Worm (Caenorhabditis elegans): ENCODE results near the gene lys-5.
A peak's percentile ranks its signal among the peaks of the same experiment; 100 is the strongest.

The lys-5 gene

ce11 chrIV:11625482-11625881, at the start of gene lys-5:
Gene lys-5 (minus strand): TSS chrIV:11625582.
- no peak for TF ChIP-seq snpc-4 (tag; optimal IDR thresholded peaks at IDR 0.05)
- TF ChIP-seq unc-62 (GFP tag; optimal IDR thresholded peaks at IDR 0.05) = no peak
- TF ChIP-seq sptf-1 (tag; optimal IDR thresholded peaks at IDR 0.05) = no peak
- TF ChIP-seq mab-5 (tag; optimal IDR thresholded peaks at IDR 0.05) = no peak
- no peak for TF ChIP-seq pha-4 (tag; optimal IDR thresholded peaks at IDR 0.05)
- no peak for TF ChIP-seq elt-1 (tag; optimal IDR thresholded peaks at IDR 0.05; ENCODE audit: borderline replicate concordance, insufficient read depth)
- TF ChIP-seq zip-8 (tag; optimal IDR thresholded peaks at IDR 0.05) = no peak

- TF ChIP-seq mab-5 (tag; optimal IDR thresholded peaks at IDR 0.05) (no peak), nhr-76 (tag; optimal IDR thresholded peaks at IDR 0.05) (no peak), ceh-43 (GFP tag; optimal IDR thresholded peaks at IDR 0.05) (no peak), tbx-8 (GFP tag; optimal IDR thresholded peaks at IDR 0.05) (no peak), nhr-12 (tag; optimal IDR thresholded peaks at IDR 0.05) (no peak), elt-3 (tag; optimal IDR thresholded peaks at IDR 0.05) (no peak), ceh-39 (tag; optimal IDR thresholded peaks at IDR 0.05) (no peak)
Measured at ce11 chrIV:11673543-11673942, 48.2 kb upstream of the lys-5 start, which contains the start of gene inx-8. Gene inx-8 (plus strand): TSS chrIV:11673843.

DNA sequence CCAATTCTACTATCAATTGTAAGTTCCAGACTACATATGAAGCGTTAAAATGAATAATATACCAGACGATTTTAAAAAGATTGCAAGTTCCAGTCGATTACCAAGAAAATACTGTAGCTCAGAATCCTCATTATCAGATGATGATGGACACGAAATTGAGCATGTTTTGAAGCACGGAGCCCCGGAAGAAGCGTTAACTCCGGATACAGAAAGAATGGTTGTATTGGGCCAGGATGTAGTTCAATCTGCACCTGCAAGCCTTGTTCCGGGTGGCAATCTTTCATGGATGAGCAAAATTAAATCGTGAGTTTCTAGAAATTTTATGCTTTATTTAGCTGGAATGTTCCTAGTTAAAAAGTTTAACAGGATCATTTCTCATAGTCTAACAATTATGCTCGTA, 42.6 kb upstream of the lys-5 start, which contains the start of gene atg-4.2:
atg-4.2 (plus strand) TSS at position 24 of the 400 bp plus-strand sequence.
- TF ChIP-seq sem-2 (GFP tag; optimal IDR thresholded peaks at IDR 0.05) = no peak
- TF ChIP-seq nhr-2 (tag; optimal IDR thresholded peaks at IDR 0.05) = no peak
- no peak for TF ChIP-seq nhr-237 (tag; optimal IDR thresholded peaks at IDR 0.05)
- TF ChIP-seq blmp-1 (tag; optimal IDR thresholded peaks at IDR 0.05) = no peak
- TF ChIP-seq elt-3 (tag; optimal IDR thresholded peaks at IDR 0.05) = no peak
- no peak for TF ChIP-seq M03D4.4 (tag; optimal IDR thresholded peaks at IDR 0.05)
- no peak for TF ChIP-seq tbx-8 (GFP tag; optimal IDR thresholded peaks at IDR 0.05)

- TF ChIP-seq lin-32 (GFP tag; optimal IDR thresholded peaks at IDR 0.05) (no peak), unc-39 (tag; optimal IDR thresholded peaks at IDR 0.05) (no peak), nhr-28 (tag; optimal IDR thresholded peaks at IDR 0.05) (no peak), snpc-4 (tag; optimal IDR thresholded peaks at IDR 0.05) (no peak), elt-1 (tag; optimal IDR thresholded peaks at IDR 0.05; ENCODE audit: borderline replicate concordance, insufficient read depth) (no peak), ces-1 (GFP tag; optimal IDR thresholded peaks at IDR 0.05) (no peak)
Measured at ce11 chrIV:11665010-11665409, 39.6 kb upstream of the lys-5 start, which contains the start of gene ZK809.9. Gene ZK809.9 (plus strand): TSS chrIV:11665310.

DNA sequence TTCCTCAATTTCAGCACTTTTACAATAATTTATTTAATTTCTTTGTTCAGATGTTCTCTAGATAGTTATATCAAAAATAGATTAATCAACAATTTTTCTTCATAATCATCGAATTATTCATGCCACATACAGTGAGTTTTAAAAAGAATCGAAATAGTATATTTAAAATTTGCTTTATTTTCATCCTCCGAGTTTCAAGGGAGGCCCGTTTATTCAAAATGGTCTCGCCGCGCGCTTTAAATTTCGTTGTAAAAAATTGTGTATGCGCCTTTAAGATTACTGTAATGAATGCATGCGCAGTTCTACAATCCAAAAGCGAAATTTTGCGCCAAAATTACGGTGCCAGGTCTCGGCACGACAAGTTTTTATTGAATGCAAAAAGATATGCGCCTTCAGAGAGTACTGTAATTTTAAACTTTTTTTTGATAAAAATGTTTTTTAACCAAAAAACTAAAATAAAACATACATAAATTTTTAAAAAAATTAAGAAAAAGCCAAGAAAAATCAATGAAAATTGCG, 34.5 kb upstream of the lys-5 start, which contains the start of gene ZK792.1:
ZK792.1 (plus strand) TSS at position 51 of the 519 bp plus-strand sequence.
- TF ChIP-seq mep-1 (tag; optimal IDR thresholded peaks at IDR 0.05) (no peak), ceh-43 (GFP tag; optimal IDR thresholded peaks at IDR 0.05) (no peak), mls-2 (tag; optimal IDR thresholded peaks at IDR 0.05) (no peak), lin-32 (GFP tag; optimal IDR thresholded peaks at IDR 0.05) (no peak), ces-1 (GFP tag; optimal IDR thresholded peaks at IDR 0.05) (no peak), hlh-1 (tag; optimal IDR thresholded peaks at IDR 0.05) (no peak)

DNA sequence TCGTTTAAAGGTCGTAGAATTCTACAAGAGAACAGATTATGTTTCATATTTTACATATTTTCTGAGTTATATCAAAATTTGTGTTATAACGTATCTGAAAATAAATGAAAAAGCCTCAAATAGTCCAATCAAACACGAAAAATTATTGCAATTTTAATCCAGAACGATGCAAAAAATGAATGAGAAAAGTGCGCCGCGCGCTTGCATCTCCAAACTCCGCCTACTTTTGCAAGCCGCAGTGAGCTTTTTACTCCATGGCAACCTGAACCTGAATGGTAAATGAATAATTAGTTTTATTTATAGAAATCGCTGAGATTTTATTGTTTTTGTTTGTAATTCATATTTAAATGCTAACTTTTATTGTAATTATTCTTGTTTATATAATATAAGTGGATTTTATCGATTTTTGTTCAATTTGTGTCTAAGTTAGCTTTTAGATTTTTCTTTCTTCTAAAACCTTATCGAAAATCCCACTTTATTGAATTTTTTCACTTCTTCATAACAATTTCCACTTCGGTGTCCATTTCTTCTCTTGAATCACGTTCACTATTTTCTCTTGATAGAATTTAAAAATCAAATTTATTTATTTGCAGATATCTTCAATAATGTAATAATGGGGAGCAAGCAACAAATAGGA, 30.9 kb upstream of the lys-5 start, which contains the start of gene ZK809.5:
ZK809.5 (plus strand) TSS at position 587 of the 637 bp plus-strand sequence.
- TF ChIP-seq tbx-8 (GFP tag; optimal IDR thresholded peaks at IDR 0.05) (no peak), ceh-43 (GFP tag; optimal IDR thresholded peaks at IDR 0.05) (peak; percentile 13), ces-1 (GFP tag; optimal IDR thresholded peaks at IDR 0.05) (peak; percentile 21), ham-2 (GFP tag; optimal IDR thresholded peaks at IDR 0.05) (peak; percentile 20)

ce11 chrIV:11655370-11655769, 30.0 kb upstream of the lys-5 start, which contains the start of gene ent-1:
Gene ent-1 (minus strand): TSS chrIV:11655470.
- TF ChIP-seq mep-1 (tag; optimal IDR thresholded peaks at IDR 0.05) = no peak
- no peak for TF ChIP-seq nhr-2 (tag; optimal IDR thresholded peaks at IDR 0.05)
- TF ChIP-seq nhr-12 (tag; optimal IDR thresholded peaks at IDR 0.05) = no peak
- no peak for TF ChIP-seq M03D4.4 (tag; optimal IDR thresholded peaks at IDR 0.05)
- no peak for TF ChIP-seq hlh-1 (tag; optimal IDR thresholded peaks at IDR 0.05)
- no peak for TF ChIP-seq elt-1 (tag; optimal IDR thresholded peaks at IDR 0.05; ENCODE audit: borderline replicate concordance, insufficient read depth)
- no peak for TF ChIP-seq tbx-8 (GFP tag; optimal IDR thresholded peaks at IDR 0.05)
- no peak for TF ChIP-seq flh-1 (GFP tag; optimal IDR thresholded peaks at IDR 0.05)
- no peak for TF ChIP-seq mab-5 (tag; optimal IDR thresholded peaks at IDR 0.05)
- TF ChIP-seq ztf-11 (tag; optimal IDR thresholded peaks at IDR 0.05) = no peak
- no peak for TF ChIP-seq pha-4 (tag; optimal IDR thresholded peaks at IDR 0.05)
- no peak for TF ChIP-seq ces-1 (GFP tag; optimal IDR thresholded peaks at IDR 0.05)
- TF ChIP-seq bed-3 (GFP tag; optimal IDR thresholded peaks at IDR 0.05) = no peak
- no peak for TF ChIP-seq nhr-76 (tag; optimal IDR thresholded peaks at IDR 0.05)
- no peak for TF ChIP-seq ceh-43 (GFP tag; optimal IDR thresholded peaks at IDR 0.05)
- no peak for TF ChIP-seq lin-13 (tag; optimal IDR thresholded peaks at IDR 0.05)
- TF ChIP-seq cnd-1 (tag; optimal IDR thresholded peaks at IDR 0.05) = no peak
